Fruit fly (Drosophila melanogaster) whole organism, prepupa: ENCODE data around the gene Acp1.

Experiments
- Blimp-1 ChIP-seq: fragments of 200-800 bp; sonication (Bioruptor generic); optimal IDR thresholded peaks from 3 replicates; lab custom pipeline; 2017; ENCODE audit warnings: missing biosample characterization, missing genetic modification characterization, mild to moderate bottlenecking, moderate library complexity, missing genetic modification reagents
- CG10631 ChIP-seq: fragments of 200-800 bp; sonication (Bioruptor generic); optimal IDR thresholded peaks from 2 replicates; lab custom pipeline; 2016; ENCODE audit warnings: missing biosample characterization, missing genetic modification characterization
- CG10669 ChIP-seq: fragments of 200-800 bp; sonication (Bioruptor generic); optimal IDR thresholded peaks from 3 replicates; lab custom pipeline; 2018; ENCODE audit warnings: missing biosample characterization, mild to moderate bottlenecking, missing genetic modification characterization, moderate library complexity
- CG11294 ChIP-seq: fragments of 200-800 bp; sonication (Bioruptor generic); IDR thresholded peaks from 2 replicates; pipeline ENCODE4 v1.3.6; 2022; ENCODE audit warnings: missing biosample characterization, missing genetic modification characterization
- CG11762 ChIP-seq: fragments of 200-800 bp; sonication (Bioruptor generic); optimal IDR thresholded peaks from 3 replicates; lab custom pipeline; 2016; ENCODE audit warnings: missing biosample characterization, missing genetic modification characterization; ENCODE audit not compliant: insufficient read depth
- CG11902 ChIP-seq: fragments of 200-800 bp; sonication (Bioruptor generic); optimal IDR thresholded peaks from 3 replicates; lab custom pipeline; 2016; ENCODE audit warnings: missing biosample characterization, missing genetic modification characterization
- CG15336 ChIP-seq: fragments of 200-800 bp; sonication (Bioruptor generic); IDR thresholded peaks from 2 replicates; pipeline ENCODE4 v1.3.6; 2022; ENCODE audit warnings: missing biosample characterization, missing genetic modification characterization
- CG1621 ChIP-seq: fragments of 200-800 bp; sonication (Bioruptor generic); optimal IDR thresholded peaks from 3 replicates; lab custom pipeline; 2018; ENCODE audit warnings: missing biosample characterization, mild to moderate bottlenecking, missing genetic modification characterization
- CG3032 ChIP-seq: fragments of 200-800 bp; optimal IDR thresholded peaks from 2 replicates; lab custom pipeline; 2019; ENCODE audit warnings: missing biosample characterization, mild to moderate bottlenecking, missing genetic modification characterization, moderate library complexity
- CG31627 ChIP-seq: fragments of 200-800 bp; sonication (Bioruptor generic); optimal IDR thresholded peaks from 3 replicates; lab custom pipeline; 2016; ENCODE audit warnings: missing biosample characterization, missing genetic modification characterization
- CG32006 ChIP-seq: fragments of 200-800 bp; sonication (Bioruptor generic); optimal IDR thresholded peaks from 3 replicates; lab custom pipeline; 2017; ENCODE audit warnings: missing biosample characterization, mild to moderate bottlenecking, missing genetic modification characterization
- CG34406 ChIP-seq: fragments of 200-800 bp; sonication (Bioruptor generic); optimal IDR thresholded peaks from 3 replicates; lab custom pipeline; 2016; ENCODE audit warnings: missing biosample characterization, missing genetic modification characterization
- CG4318 ChIP-seq: fragments of 200-800 bp; sonication (Bioruptor generic); optimal IDR thresholded peaks from 3 replicates; lab custom pipeline; 2017; ENCODE audit warnings: missing biosample characterization, mild to moderate bottlenecking, missing genetic modification characterization
- CG6163 ChIP-seq: fragments of 200-800 bp; sonication (Bioruptor generic); IDR thresholded peaks from 3 replicates; pipeline ENCODE4 v1.3.6; 2022; ENCODE audit warnings: missing biosample characterization, missing genetic modification characterization
- CG6276 ChIP-seq: fragments of 200-800 bp; sonication (Bioruptor generic); optimal IDR thresholded peaks from 2 replicates; lab custom pipeline; 2017; ENCODE audit warnings: missing biosample characterization, mild to moderate bottlenecking, missing genetic modification characterization
- CG6792 ChIP-seq: fragments of 200-800 bp; sonication (Bioruptor generic); optimal IDR thresholded peaks from 3 replicates; lab custom pipeline; 2016; ENCODE audit warnings: missing biosample characterization, missing genetic modification characterization
- CG6808 ChIP-seq: fragments of 200-800 bp; sonication (Bioruptor generic); optimal IDR thresholded peaks from 3 replicates; lab custom pipeline; 2017; ENCODE audit warnings: missing biosample characterization, missing genetic modification characterization, mild to moderate bottlenecking, moderate library complexity, missing genetic modification reagents
- CG6854 ChIP-seq: fragments of 200-800 bp; sonication (Bioruptor generic); optimal IDR thresholded peaks from 2 replicates; lab custom pipeline; 2017; ENCODE audit warnings: missing biosample characterization, mild to moderate bottlenecking, missing genetic modification characterization
- CG7368 ChIP-seq: fragments of 200-800 bp; sonication (Bioruptor generic); optimal IDR thresholded peaks from 3 replicates; lab custom pipeline; 2016; ENCODE audit warnings: missing biosample characterization, missing genetic modification characterization
- CG8119 ChIP-seq: fragments of 200-800 bp; sonication (Bioruptor generic); IDR thresholded peaks from 3 replicates; pipeline ENCODE4 v1.3.6; 2022; ENCODE audit warnings: missing biosample characterization, missing genetic modification characterization
- CG8319 ChIP-seq: fragments of 200-800 bp; sonication (Bioruptor generic); optimal IDR thresholded peaks from 3 replicates; lab custom pipeline; 2016; ENCODE audit warnings: missing biosample characterization, missing genetic modification characterization
- CG9139 ChIP-seq: fragments of 200-800 bp; sonication (Bioruptor generic); optimal IDR thresholded peaks from 3 replicates; lab custom pipeline; 2017; ENCODE audit warnings: missing biosample characterization, mild to moderate bottlenecking, missing genetic modification characterization
- Eip75B ChIP-seq: fragments of 200-800 bp; sonication (Bioruptor generic); optimal IDR thresholded peaks from 3 replicates; lab custom pipeline; 2016; ENCODE audit warnings: missing biosample characterization, missing genetic modification characterization
- Eip78C ChIP-seq: fragments of 200-800 bp; sonication (Bioruptor generic); peaks from one replicate; lab custom pipeline; 2016; ENCODE audit warnings: missing biosample characterization, missing genetic modification characterization
- Eip93F ChIP-seq: fragments of 200-800 bp; sonication (Bioruptor generic); optimal IDR thresholded peaks from 2 replicates; lab custom pipeline; 2016; ENCODE audit warnings: missing biosample characterization, mild to moderate bottlenecking, missing genetic modification characterization
- Ets21C ChIP-seq: fragments of 200-800 bp; sonication (Bioruptor generic); optimal IDR thresholded peaks from 3 replicates; lab custom pipeline; 2016; ENCODE audit warnings: missing biosample characterization, missing genetic modification characterization
- Ets96B ChIP-seq: fragments of 200-800 bp; optimal IDR thresholded peaks from 2 replicates; lab custom pipeline; 2019; ENCODE audit warnings: missing biosample characterization, mild to moderate bottlenecking, missing genetic modification characterization, moderate library complexity
- Gug ChIP-seq: fragments of 200-800 bp; sonication (Bioruptor generic); IDR thresholded peaks from 2 replicates; pipeline ENCODE4 v1.3.6; 2022; ENCODE audit warnings: missing biosample characterization, missing genetic modification characterization
- Hr38 ChIP-seq: sonication (Bioruptor generic); optimal IDR thresholded peaks from 2 replicates; lab custom pipeline; 2016; ENCODE audit warnings: missing biosample characterization, missing genetic modification characterization
- Hr39 ChIP-seq: fragments of 200-800 bp; sonication (Bioruptor generic); optimal IDR thresholded peaks from 2 replicates; lab custom pipeline; 2016; ENCODE audit warnings: missing biosample characterization, missing genetic modification characterization
- Hr4 ChIP-seq: fragments of 200-800 bp; sonication (Bioruptor generic); optimal IDR thresholded peaks from 3 replicates; lab custom pipeline; 2016; ENCODE audit warnings: missing biosample characterization, missing genetic modification characterization
- Lpt ChIP-seq: fragments of 200-800 bp; sonication (Bioruptor generic); optimal IDR thresholded peaks from 3 replicates; lab custom pipeline; 2016; ENCODE audit warnings: missing biosample characterization, missing genetic modification characterization
- Met ChIP-seq: fragments of 200-800 bp; sonication (Bioruptor generic); optimal IDR thresholded peaks from 3 replicates; lab custom pipeline; 2016; ENCODE audit warnings: missing biosample characterization, missing genetic modification characterization
- OdsH ChIP-seq: fragments of 200-800 bp; sonication (Bioruptor generic); optimal IDR thresholded peaks from 3 replicates; lab custom pipeline; 2016; ENCODE audit warnings: missing biosample characterization, missing genetic modification characterization
- Smox ChIP-seq: fragments of 200-800 bp; sonication (Bioruptor generic); optimal IDR thresholded peaks from 3 replicates; lab custom pipeline; 2016; ENCODE audit warnings: missing biosample characterization, missing genetic modification characterization
- Sox15 ChIP-seq: fragments of 200-800 bp; sonication (Bioruptor generic); optimal IDR thresholded peaks from 3 replicates; lab custom pipeline; 2016; ENCODE audit warnings: missing biosample characterization, missing genetic modification characterization
- achi ChIP-seq: fragments of 200-800 bp; sonication (Bioruptor generic); optimal IDR thresholded peaks from 3 replicates; lab custom pipeline; 2016; ENCODE audit warnings: missing biosample characterization, missing genetic modification characterization
- cyc ChIP-seq: fragments of 200-800 bp; sonication (Bioruptor generic); optimal IDR thresholded peaks from 3 replicates; lab custom pipeline; 2016; ENCODE audit warnings: missing biosample characterization, missing genetic modification characterization
- dac ChIP-seq: fragments of 200-800 bp; sonication (Bioruptor generic); optimal IDR thresholded peaks from 2 replicates; lab custom pipeline; 2017; ENCODE audit warnings: missing biosample characterization, mild to moderate bottlenecking, missing genetic modification characterization
- dsx ChIP-seq: fragments of 200-800 bp; optimal IDR thresholded peaks from 3 replicates; lab custom pipeline; 2019; ENCODE audit warnings: missing biosample characterization, mild to moderate bottlenecking, missing genetic modification characterization, moderate library complexity; ENCODE audit not compliant: poor library complexity, severe bottlenecking
- eg ChIP-seq: fragments of 200-800 bp; sonication (Bioruptor generic); IDR thresholded peaks from 3 replicates; pipeline ENCODE4 v1.3.6; 2022; ENCODE audit warnings: missing biosample characterization, missing genetic modification characterization
- esn ChIP-seq: fragments of 200-800 bp; sonication (Bioruptor generic); optimal IDR thresholded peaks from 2 replicates; lab custom pipeline; 2016; ENCODE audit warnings: missing biosample characterization, mild to moderate bottlenecking, missing genetic modification characterization, moderate library complexity
- fd85E ChIP-seq: fragments of 200-800 bp; sonication (Bioruptor generic); optimal IDR thresholded peaks from 3 replicates; lab custom pipeline; 2016; ENCODE audit warnings: missing biosample characterization, missing genetic modification characterization
- fkh ChIP-seq: fragments of 200-800 bp; sonication (Bioruptor generic); optimal IDR thresholded peaks from 3 replicates; lab custom pipeline; 2017; ENCODE audit warnings: missing biosample characterization, mild to moderate bottlenecking, missing genetic modification characterization, moderate library complexity
- net ChIP-seq: fragments of 200-800 bp; sonication (Bioruptor generic); optimal IDR thresholded peaks from 3 replicates; lab custom pipeline; 2016; ENCODE audit warnings: missing biosample characterization, missing genetic modification characterization
- pdm3 ChIP-seq: fragments of 200-800 bp; sonication (Bioruptor generic); optimal IDR thresholded peaks from 3 replicates; lab custom pipeline; 2016; ENCODE audit warnings: missing biosample characterization, missing genetic modification characterization
- salr ChIP-seq, 2 experiments: fragments of 200-800 bp; sonication (Bioruptor generic); optimal IDR thresholded peaks; 3 replicates each; lab custom pipeline; 2016 to 2018; ENCODE audit warnings: missing biosample characterization in 2 of 2, missing genetic modification characterization in 2 of 2, mild to moderate bottlenecking in 1 of 2
- spab ChIP-seq: fragments of 200-800 bp; sonication (Bioruptor generic); optimal IDR thresholded peaks from 2 replicates; lab custom pipeline; 2017; ENCODE audit warnings: missing biosample characterization, mild to moderate bottlenecking, missing genetic modification characterization, missing genetic modification reagents
- ss ChIP-seq, 2 experiments: fragments of 200-800 bp; sonication (Bioruptor generic); optimal IDR thresholded peaks; 2 replicates in 1 of 2; 3 replicates in 1 of 2; lab custom pipeline; 2017 to 2018; ENCODE audit warnings: mild to moderate bottlenecking in 2 of 2, missing biosample characterization in 2 of 2, missing genetic modification characterization in 2 of 2, moderate library complexity in 1 of 2
- svp ChIP-seq: fragments of 200-800 bp; sonication (Bioruptor generic); peaks from one replicate; lab custom pipeline; 2016; ENCODE audit warnings: missing biosample characterization, missing genetic modification characterization
- vri ChIP-seq: fragments of 200-800 bp; sonication (Bioruptor generic); optimal IDR thresholded peaks from 3 replicates; lab custom pipeline; 2016; ENCODE audit warnings: missing biosample characterization, mild to moderate bottlenecking, missing genetic modification characterization

The Acp1 gene

dm6 chr2L:7782788-7783401 lies 41.6 kb upstream of the Acp1 start, which contains the start of gene Brd7-9:
TSS of gene Brd7-9 (plus strand) at chr2L:7782865.
- TF ChIP-seq CG8119 (GFP tag; lab: Robert Waterston, UW) (peak; percentile 91), Hr38 (GFP tag; lab: Kevin White, UChicago) (no peak), CG31627 (peak; percentile 70), Smox (peak; percentile 76), CG6276 (no peak), Ets21C (GFP tag; lab: Kevin White, UChicago) (peak; percentile 31), Eip93F (GFP tag; lab: Kevin White, UChicago) (peak; percentile 19), CG11294 (GFP tag; lab: Robert Waterston, UW) (peak; percentile 73), eg (GFP tag; lab: Robert Waterston, UW) (peak; percentile 92), CG11902 (GFP tag; lab: Kevin White, UChicago) (peak; percentile 40), fkh (GFP tag; lab: Kevin White, UChicago) (no peak), salr (GFP tag; optimal IDR thresholded peaks at IDR 0.05; lab: Kevin White, UChicago) (peak in 1 of 2 experiments; percentile 28), cyc (GFP tag; lab: Kevin White, UChicago) (peak; percentile 70), spab (GFP tag; lab: Kevin White, UChicago) (peak; percentile 50), Hr39 (GFP tag; lab: Kevin White, UChicago) (peak; percentile 58), svp (peak; percentile 85), CG6854 (no peak), esn (GFP tag; lab: Kevin White, UChicago) (peak; percentile 80), OdsH (peak; percentile 67), CG1621 (tag; lab: Kevin White, UChicago) (peak; percentile 36), Eip75B (peak; percentile 69), CG6792 (GFP tag; lab: Kevin White, UChicago) (peak; percentile 67), dsx (GFP tag; lab: Kevin White, UChicago) (no peak), CG6163 (peak; percentile 90), CG4318 (GFP tag; lab: Kevin White, UChicago) (peak; percentile 3), CG10631 (GFP tag; lab: Kevin White, UChicago) (peak; percentile 61), Blimp-1 (no peak), ss (GFP tag; optimal IDR thresholded peaks at IDR 0.05; lab: Kevin White, UChicago) (no peak), CG15336 (GFP tag; lab: Robert Waterston, UW) (peak; percentile 93), net (GFP tag; lab: Kevin White, UChicago) (peak; percentile 87), Lpt (GFP tag; lab: Kevin White, UChicago) (peak; percentile 50), Gug (GFP tag; lab: Robert Waterston, UW) (peak; percentile 67), CG8319 (GFP tag; lab: Kevin White, UChicago) (peak; percentile 18), CG9139 (GFP tag; lab: Kevin White, UChicago) (no peak), Hr4 (peak; percentile 75), Ets96B (tag; lab: Kevin White, UChicago) (peak; percentile 72), CG32006 (GFP tag; lab: Kevin White, UChicago) (peak; percentile 77), dac (GFP tag; lab: Kevin White, UChicago) (no peak), Met (peak; percentile 86), CG6808 (no peak), CG10669 (GFP tag; lab: Kevin White, UChicago) (peak; percentile 75), Sox15 (peak; percentile 28), achi (peak; percentile 75), CG34406 (peak; percentile 67), vri (no peak), CG7368 (peak; percentile 73), CG3032 (tag; lab: Kevin White, UChicago) (peak; percentile 62), Eip78C (GFP tag; lab: Kevin White, UChicago) (peak; percentile 94), CG11762 (GFP tag; lab: Kevin White, UChicago) (peak; percentile 66), pdm3 (GFP tag; lab: Kevin White, UChicago) (peak; percentile 72), fd85E (GFP tag; lab: Kevin White, UChicago) (peak; percentile 58)
